Worm (Caenorhabditis elegans) whole organism, late embryonic: ENCODE results near the gene fbxb-19.

ENCODE experiments used
- Y22D7AL.16 ChIP-seq: sonication (generic microtip); optimal IDR thresholded peaks from 2 replicates; lab custom pipeline; 2016; ENCODE audit warnings: missing genetic modification characterization, missing compliant biosample characterization
- ceh-34 ChIP-seq: sonication (generic microtip); optimal IDR thresholded peaks from 2 replicates; lab custom pipeline; 2016; ENCODE audit warnings: mild to moderate bottlenecking, missing genetic modification characterization, missing compliant biosample characterization
- ceh-48 ChIP-seq: sonication (generic microtip); optimal IDR thresholded peaks from 2 replicates; lab custom pipeline; 2016; ENCODE audit warnings: missing genetic modification characterization, inconsistent platforms, missing compliant biosample characterization
- dve-1 ChIP-seq: sonication (generic microtip); optimal IDR thresholded peaks from 2 replicates; lab custom pipeline; 2017; ENCODE audit warnings: antibody characterized with exemption, mild to moderate bottlenecking, missing genetic modification characterization, missing compliant biosample characterization
- elt-2 ChIP-seq: sonication (generic microtip); optimal IDR thresholded peaks from 2 replicates; lab custom pipeline; 2016; ENCODE audit warnings: missing genetic modification reagents, missing genetic modification characterization, missing compliant biosample characterization
- fkh-10 ChIP-seq: fragments of 150-350 bp; optimal IDR thresholded peaks from 2 replicates; lab custom pipeline; 2014; ENCODE audit warnings: missing biosample characterization, missing genetic modification reagents, missing genetic modification characterization
- hlh-8 ChIP-seq: sonication (generic microtip); optimal IDR thresholded peaks from 2 replicates; lab custom pipeline; 2016; ENCODE audit warnings: missing genotype, missing genetic modification characterization, missing compliant biosample characterization
- sdc-2 ChIP-seq: sonication (generic microtip); optimal IDR thresholded peaks from 2 replicates; lab custom pipeline; 2016; ENCODE audit warnings: missing genotype, missing genetic modification characterization, missing compliant biosample characterization
- syd-9 ChIP-seq: sonication (generic microtip); optimal IDR thresholded peaks from 2 replicates; lab custom pipeline; 2016; ENCODE audit warnings: mild to moderate bottlenecking, missing genetic modification characterization, moderate library complexity, missing compliant biosample characterization
- ztf-16 ChIP-seq: sonication (generic microtip); optimal IDR thresholded peaks from 2 replicates; lab custom pipeline; 2017; ENCODE audit warnings: missing genetic modification characterization, missing compliant biosample characterization

DNA sequence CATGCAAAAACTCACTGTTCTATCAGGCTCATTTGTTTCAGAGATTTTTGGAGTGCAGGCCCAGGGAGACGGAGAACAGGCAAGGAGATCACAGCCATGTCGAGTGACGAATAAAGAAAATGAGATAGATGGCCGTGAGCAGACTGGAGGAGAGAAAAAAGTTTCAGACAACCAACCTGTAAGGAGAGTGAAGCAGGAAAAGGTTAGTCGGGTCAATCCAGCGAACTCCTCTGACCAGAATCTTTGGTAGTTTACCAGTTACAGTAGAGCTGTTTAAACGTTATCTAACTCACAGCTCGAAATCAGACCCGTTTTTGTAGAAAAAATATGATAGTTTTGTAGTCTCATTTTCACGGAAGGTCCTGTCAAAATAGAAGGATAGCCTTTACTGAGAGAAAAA lies 40.2 kb downstream of the fbxb-19 start, which contains the start of gene fbxb-21:
- TF ChIP-seq ztf-16 (tag; lab: Kevin White, UChicago) (no peak), dve-1 (tag; lab: Kevin White, UChicago) (no peak), elt-2 (tag; lab: Kevin White, UChicago) (no peak), syd-9 (tag; lab: Kevin White, UChicago) (no peak), fkh-10 (no peak), hlh-8 (tag; lab: Kevin White, UChicago) (no peak), Y22D7AL.16 (tag; lab: Kevin White, UChicago) (no peak), ceh-34 (no peak), sdc-2 (tag; lab: Kevin White, UChicago) (no peak), ceh-48 (tag; lab: Kevin White, UChicago) (no peak)
